Worm (Caenorhabditis elegans): ENCODE data around the gene T02E9.6.

DNA sequence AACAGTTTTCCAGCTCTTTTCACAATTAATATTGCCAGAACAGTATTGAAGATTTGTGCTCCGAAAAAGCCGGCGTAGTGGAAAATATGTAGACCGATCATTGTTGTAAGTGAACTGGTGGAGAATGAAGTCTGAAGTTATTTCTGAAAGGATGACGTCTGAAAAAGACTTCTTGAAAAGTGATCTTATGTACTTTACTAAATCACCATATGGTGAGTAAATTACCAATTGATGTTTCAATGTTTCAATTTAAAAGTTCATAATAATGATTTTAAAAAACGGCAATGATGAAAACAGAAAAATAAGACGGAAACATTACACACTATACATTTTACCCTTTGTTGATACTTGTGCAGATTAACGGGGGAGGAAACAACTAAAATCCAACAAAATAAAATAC, 10.4 kb downstream of the T02E9.6 start, which contains the start of gene str-141:
- no peak for TF ChIP-seq lsy-2 (tag; optimal IDR thresholded peaks at IDR 0.05)
- no peak for TF ChIP-seq nhr-21 (tag; optimal IDR thresholded peaks at IDR 0.05)
- no peak for TF ChIP-seq nhr-237 (tag; optimal IDR thresholded peaks at IDR 0.05)
- no peak for TF ChIP-seq ztf-11 (tag; optimal IDR thresholded peaks at IDR 0.05)
- no peak for TF ChIP-seq unc-62 (GFP tag; optimal IDR thresholded peaks at IDR 0.05)
- no peak for TF ChIP-seq lin-13 (GFP tag; optimal IDR thresholded peaks at IDR 0.05)
- TF ChIP-seq nhr-23 (tag; optimal IDR thresholded peaks at IDR 0.05), result no peak
- TF ChIP-seq elt-3 (tag; optimal IDR thresholded peaks at IDR 0.05), result no peak
- no peak for TF ChIP-seq ama-1 (optimal IDR thresholded peaks at IDR 0.05)
- no peak for TF ChIP-seq nhr-77 (tag; optimal IDR thresholded peaks at IDR 0.05)
- TF ChIP-seq mab-5 (tag; optimal IDR thresholded peaks at IDR 0.05), result no peak
